Worm (Caenorhabditis elegans) whole organism, L3 larva: ENCODE data around the gene R52.6.

ENCODE experiments used
- ZK546.5 ChIP-seq: sonication (generic microtip); optimal IDR thresholded peaks from 2 replicates; lab custom pipeline; 2017; ENCODE audit warnings: missing biosample characterization, missing genetic modification characterization
- ceh-16 ChIP-seq: sonication (generic microtip); optimal IDR thresholded peaks from 2 replicates; lab custom pipeline; 2017; ENCODE audit warnings: missing biosample characterization, missing genetic modification characterization
- ceh-82 ChIP-seq: fragments of 150-350 bp; optimal IDR thresholded peaks from 2 replicates; lab custom pipeline; 2014; ENCODE audit warnings: missing biosample characterization, missing genetic modification characterization
- lin-15B ChIP-seq: fragments of 150-350 bp; optimal IDR thresholded peaks from 2 replicates; lab custom pipeline; 2014; ENCODE audit warnings: missing biosample characterization, missing genetic modification characterization
- nhr-237 ChIP-seq: fragments of 150-350 bp; optimal IDR thresholded peaks from 2 replicates; lab custom pipeline; 2014; ENCODE audit warnings: missing biosample characterization, missing genetic modification characterization
- nhr-76 ChIP-seq: fragments of 150-350 bp; sonication (generic microtip); optimal IDR thresholded peaks from 5 replicates; lab custom pipeline; 2014; ENCODE audit warnings: missing biosample characterization, missing genetic modification characterization
- nhr-77 ChIP-seq: fragments of 150-350 bp; optimal IDR thresholded peaks from 2 replicates; lab custom pipeline; 2014; ENCODE audit warnings: missing biosample characterization, missing genetic modification characterization
- pha-4 ChIP-seq: fragments of 150-350 bp; optimal IDR thresholded peaks from 2 replicates; lab custom pipeline; 2014; ENCODE audit warnings: missing biosample characterization, missing genetic modification reagents, missing genetic modification characterization
- pqm-1 ChIP-seq: fragments of 150-350 bp; optimal IDR thresholded peaks from 2 replicates; lab custom pipeline; 2017; ENCODE audit warnings: missing biosample characterization, missing genetic modification characterization, inconsistent platforms
- snpc-4 ChIP-seq: fragments of 150-350 bp; optimal IDR thresholded peaks from 2 replicates; lab custom pipeline; 2014; ENCODE audit warnings: missing biosample characterization, missing genetic modification characterization
- tbx-2 ChIP-seq: sonication (generic microtip); optimal IDR thresholded peaks from 2 replicates; lab custom pipeline; 2016; ENCODE audit warnings: mild to moderate bottlenecking, missing genetic modification characterization, missing compliant biosample characterization
- unc-39 ChIP-seq: sonication (generic microtip); optimal IDR thresholded peaks from 4 replicates; lab custom pipeline; 2017; ENCODE audit warnings: missing biosample characterization, missing genetic modification characterization
- unc-62 ChIP-seq: fragments of 150-350 bp; sonication (generic microtip); optimal IDR thresholded peaks from 4 replicates; lab custom pipeline; 2014; ENCODE audit warnings: missing biosample characterization, missing genetic modification reagents, missing genetic modification characterization
- zag-1 ChIP-seq: fragments of 150-350 bp; optimal IDR thresholded peaks from 2 replicates; lab custom pipeline; 2014; ENCODE audit warnings: missing biosample characterization, missing genetic modification characterization

ce11 chrII:2109943-2110342 lies 2.9 kb downstream of the R52.6 start, which contains the start of gene R52.5:
- TF ChIP-seq lin-15B (no peak), snpc-4 (no peak), zag-1 (tag; lab: Kevin White, UChicago) (no peak), unc-39 (no peak), pha-4 (tag; lab: Kevin White, UChicago) (no peak), ceh-82 (no peak), ceh-16 (no peak), nhr-76 (tag; lab: Kevin White, UChicago) (no peak), tbx-2 (tag; lab: Kevin White, UChicago) (no peak), ZK546.5 (tag; lab: Kevin White, UChicago) (no peak), nhr-77 (no peak), nhr-237 (tag; lab: Kevin White, UChicago) (no peak), pqm-1 (tag; lab: Kevin White, UChicago) (no peak), unc-62 (no peak)
